Worm (Caenorhabditis elegans) whole organism, young adult: Measurements from ENCODE around the gene C07H6.9.

ENCODE experiments used
- B0035.1 ChIP-seq: sonication (generic microtip); optimal IDR thresholded peaks from 2 replicates; lab custom pipeline; 2016; ENCODE audit warnings: missing genetic modification characterization, mild to moderate bottlenecking, missing compliant biosample characterization, missing genotype, missing genetic modification reagents
- F10E7.11 ChIP-seq: sonication (generic microtip); optimal IDR thresholded peaks from 2 replicates; lab custom pipeline; 2017; ENCODE audit warnings: mild to moderate bottlenecking, missing genetic modification characterization, moderate library complexity, missing compliant biosample characterization
- F49E8.2 ChIP-seq: sonication (generic microtip); optimal IDR thresholded peaks from 3 replicates; lab custom pipeline; 2017; ENCODE audit warnings: missing genetic modification characterization, mild to moderate bottlenecking, missing compliant biosample characterization, antibody characterized with exemption, moderate library complexity; ENCODE audit not compliant: insufficient read depth
- ama-1 ChIP-seq, 3 experiments: fragments of 150-350 bp in 1 of 3; sonication (generic microtip) in 2 of 3; optimal IDR thresholded peaks; 2 replicates each; lab custom pipeline; 2014 to 2018; ENCODE audit warnings: missing biosample characterization in 2 of 3, missing genetic modification characterization in 2 of 3, missing genetic modification reagents in 2 of 3
- ceh-58 ChIP-seq: fragments of 200-800 bp; sonication (Bioruptor generic); IDR thresholded peaks from 2 replicates; pipeline ENCODE4 v1.3.6; 2022; ENCODE audit warnings: missing genetic modification characterization, missing compliant biosample characterization
- dpl-1 ChIP-seq: fragments of 150-350 bp; optimal IDR thresholded peaks from 2 replicates; lab custom pipeline; 2014; ENCODE audit warnings: missing biosample characterization, missing genetic modification reagents, missing genetic modification characterization
- him-1 ChIP-seq: sonication (generic microtip); optimal IDR thresholded peaks from 2 replicates; lab custom pipeline; 2016; ENCODE audit warnings: missing genotype, missing genetic modification reagents, missing genetic modification characterization, missing compliant biosample characterization
- lsl-1 ChIP-seq: fragments of 200-800 bp; sonication (Bioruptor generic); optimal IDR thresholded peaks from 2 replicates; lab custom pipeline; 2018; ENCODE audit warnings: mild to moderate bottlenecking, missing genetic modification characterization, moderate library complexity, missing compliant biosample characterization
- madf-6 ChIP-seq: fragments of 200-800 bp; sonication (Bioruptor generic); IDR thresholded peaks from 2 replicates; pipeline ENCODE4 v1.3.6; 2022; ENCODE audit warnings: missing genetic modification reagents, missing genetic modification characterization, missing compliant biosample characterization
- nfya-1 ChIP-seq: sonication (generic microtip); optimal IDR thresholded peaks from 2 replicates; lab custom pipeline; 2017; ENCODE audit warnings: antibody characterized with exemption, missing compliant biosample characterization, missing genetic modification characterization, borderline replicate concordance; ENCODE audit not compliant: insufficient read depth
- nhr-80 ChIP-seq: sonication (generic microtip); optimal IDR thresholded peaks from 2 replicates; lab custom pipeline; 2016; ENCODE audit warnings: missing genetic modification characterization, missing compliant biosample characterization
- repo-1 ChIP-seq: sonication (generic microtip); optimal IDR thresholded peaks from 2 replicates; lab custom pipeline; 2017; ENCODE audit warnings: mild to moderate bottlenecking, missing genetic modification characterization, missing compliant biosample characterization
- sea-2 ChIP-seq: fragments of 200-800 bp; sonication (Bioruptor generic); IDR thresholded peaks from 2 replicates; pipeline ENCODE4 v1.3.6; 2022; ENCODE audit warnings: missing genetic modification characterization, missing compliant biosample characterization
- snpc-4 ChIP-seq, 5 experiments: fragments of 150-350 bp in 1 of 5; sonication (generic microtip) in 4 of 5; optimal IDR thresholded peaks; 2 replicates each; lab custom pipeline; 2014 to 2018; ENCODE audit warnings: missing genetic modification characterization in 5 of 5, missing biosample characterization in 3 of 5, antibody characterized with exemption in 2 of 5, mild to moderate bottlenecking in 2 of 5, missing compliant biosample characterization in 2 of 5, missing genotype in 2 of 5, moderate library complexity in 2 of 5, missing genetic modification reagents in 1 of 5

- no peak for TF ChIP-seq B0035.1 (tag; lab: Kevin White, UChicago)
- no peak for TF ChIP-seq sea-2 (GFP tag; lab: Robert Waterston, UW)
- TF ChIP-seq madf-6 (GFP tag; lab: Robert Waterston, UW) = no peak
- no peak for TF ChIP-seq dpl-1
- no peak for TF ChIP-seq F49E8.2 (tag; lab: Kevin White, UChicago)
- no peak for TF ChIP-seq lsl-1 (GFP tag; lab: Kevin White, UChicago)
- TF ChIP-seq him-1 (tag; lab: Kevin White, UChicago) = no peak
- TF ChIP-seq nhr-80 (tag; lab: Kevin White, UChicago) = no peak
- TF ChIP-seq snpc-4 (GFP tag; optimal IDR thresholded peaks at IDR 0.05; lab: Kevin White, UChicago) = no peak
- no peak for TF ChIP-seq snpc-4 (tag; optimal IDR thresholded peaks at IDR 0.05; lab: Kevin White, UChicago)
- TF ChIP-seq F10E7.11 (tag; lab: Kevin White, UChicago) = no peak
- no peak for TF ChIP-seq ama-1 (optimal IDR thresholded peaks at IDR 0.05; lab: Kevin White, UChicago)
- TF ChIP-seq ama-1 (GFP tag; optimal IDR thresholded peaks at IDR 0.05; lab: Kevin White, UChicago) = no peak
- no peak for TF ChIP-seq ceh-58
- TF ChIP-seq nfya-1 (tag; lab: Kevin White, UChicago) = no peak
- no peak for TF ChIP-seq repo-1
Measured at ce11 chrIII:7456640-7457039, 42.6 kb downstream of the C07H6.9 start, which contains the start of gene Y69F12A.1.
